Worm (Caenorhabditis elegans) whole organism, young adult: Measurements from ENCODE around the gene lec-12.

Experiments
- D2030.7 ChIP-seq: fragments of 200-800 bp; sonication (Bioruptor generic); IDR thresholded peaks from 2 replicates; pipeline ENCODE4 v1.3.6; 2022; ENCODE audit warnings: missing genetic modification reagents, missing genetic modification characterization, missing compliant biosample characterization
- F33H1.4 ChIP-seq: fragments of 200-800 bp; sonication (Bioruptor generic); IDR thresholded peaks from 2 replicates; pipeline ENCODE4 v1.3.6; 2022; ENCODE audit warnings: missing genetic modification reagents, missing genetic modification characterization, missing compliant biosample characterization
- F37B4.10 ChIP-seq: fragments of 200-800 bp; sonication (Bioruptor generic); IDR thresholded peaks from 2 replicates; pipeline ENCODE4 v1.3.6; 2022; ENCODE audit warnings: missing genetic modification characterization, missing compliant biosample characterization
- F49E8.2 ChIP-seq: sonication (generic microtip); optimal IDR thresholded peaks from 3 replicates; lab custom pipeline; 2017; ENCODE audit warnings: missing genetic modification characterization, mild to moderate bottlenecking, missing compliant biosample characterization, antibody characterized with exemption, moderate library complexity; ENCODE audit not compliant: insufficient read depth
- Y53G8AR.9 ChIP-seq: fragments of 200-800 bp; sonication (Bioruptor generic); conservative IDR thresholded peaks from 2 replicates; pipeline ENCODE4 v1.3.6; 2022; ENCODE audit warnings: missing genetic modification reagents, missing genetic modification characterization, missing compliant biosample characterization
- Y56A3A.18 ChIP-seq: fragments of 200-800 bp; sonication (Bioruptor generic); IDR thresholded peaks from 2 replicates; pipeline ENCODE4 v1.3.6; 2022; ENCODE audit warnings: missing genetic modification reagents, missing genetic modification characterization, missing compliant biosample characterization
- Y67H2A.10 ChIP-seq: fragments of 200-800 bp; sonication (Bioruptor generic); conservative IDR thresholded peaks from 2 replicates; pipeline ENCODE4 v1.3.6; 2022; ENCODE audit warnings: missing genetic modification reagents, missing genetic modification characterization, missing compliant biosample characterization
- atf-7 ChIP-seq: sonication (generic microtip); optimal IDR thresholded peaks from 2 replicates; lab custom pipeline; 2017; ENCODE audit warnings: mild to moderate bottlenecking, missing genetic modification characterization, missing compliant biosample characterization
- attf-3 ChIP-seq: fragments of 200-800 bp; sonication (Bioruptor generic); conservative IDR thresholded peaks from 2 replicates; pipeline ENCODE4 v1.3.6; 2022; ENCODE audit warnings: missing genetic modification reagents, missing genetic modification characterization, missing compliant biosample characterization
- cebp-2 ChIP-seq: fragments of 200-800 bp; sonication (Bioruptor generic); IDR thresholded peaks from 2 replicates; pipeline ENCODE4 v1.3.6; 2022; ENCODE audit warnings: missing genetic modification characterization, missing compliant biosample characterization
- ceh-40 ChIP-seq: fragments of 200-800 bp; sonication (Bioruptor generic); IDR thresholded peaks from 2 replicates; pipeline ENCODE4 v1.3.6; 2022; ENCODE audit warnings: missing genetic modification characterization, missing compliant biosample characterization
- ceh-79 ChIP-seq: sonication (generic microtip); optimal IDR thresholded peaks from 2 replicates; lab custom pipeline; 2017; ENCODE audit warnings: mild to moderate bottlenecking, missing genetic modification characterization, missing compliant biosample characterization
- ceh-91 ChIP-seq: fragments of 200-800 bp; sonication (Bioruptor generic); IDR thresholded peaks from 2 replicates; pipeline ENCODE4 v1.3.6; 2022; ENCODE audit warnings: missing genetic modification reagents, missing genetic modification characterization, missing compliant biosample characterization
- dox-1 ChIP-seq: fragments of 200-800 bp; sonication (Bioruptor generic); IDR thresholded peaks from 2 replicates; pipeline ENCODE4 v1.3.6; 2022; ENCODE audit warnings: missing genetic modification reagents, missing genetic modification characterization, missing compliant biosample characterization
- dpl-1 ChIP-seq: fragments of 150-350 bp; optimal IDR thresholded peaks from 2 replicates; lab custom pipeline; 2014; ENCODE audit warnings: missing biosample characterization, missing genetic modification reagents, missing genetic modification characterization
- efl-1 ChIP-seq: fragments of 150-350 bp; optimal IDR thresholded peaks from 2 replicates; lab custom pipeline; 2014; ENCODE audit warnings: missing biosample characterization, missing genetic modification reagents, missing genetic modification characterization
- egl-44 ChIP-seq: fragments of 200-800 bp; sonication (Bioruptor generic); IDR thresholded peaks from 2 replicates; pipeline ENCODE4 v1.3.6; 2022; ENCODE audit warnings: missing genetic modification reagents, missing genetic modification characterization, missing compliant biosample characterization
- fkh-3 ChIP-seq: sonication (generic microtip); optimal IDR thresholded peaks from 2 replicates; lab custom pipeline; 2016; ENCODE audit warnings: mild to moderate bottlenecking, missing genetic modification characterization, missing compliant biosample characterization
- hsf-1 ChIP-seq: fragments of 200-800 bp; sonication (Bioruptor generic); IDR thresholded peaks from 2 replicates; pipeline ENCODE4 v1.3.6; 2022; ENCODE audit warnings: missing genetic modification reagents, missing genetic modification characterization, missing compliant biosample characterization
- lin-35 ChIP-seq, 3 experiments: fragments of 150-350 bp in 2 of 3; sonication (generic microtip) in 1 of 3; optimal IDR thresholded peaks; 2 replicates each; lab custom pipeline; 2014 to 2018; ENCODE audit warnings: missing biosample characterization in 3 of 3, missing genetic modification characterization in 3 of 3, missing genetic modification reagents in 3 of 3
- lin-54 ChIP-seq: fragments of 200-800 bp; sonication (Bioruptor generic); optimal IDR thresholded peaks from 2 replicates; lab custom pipeline; 2018; ENCODE audit warnings: mild to moderate bottlenecking, missing genetic modification characterization, missing compliant biosample characterization
- lsl-1 ChIP-seq: fragments of 200-800 bp; sonication (Bioruptor generic); optimal IDR thresholded peaks from 2 replicates; lab custom pipeline; 2018; ENCODE audit warnings: mild to moderate bottlenecking, missing genetic modification characterization, moderate library complexity, missing compliant biosample characterization
- lsy-27 ChIP-seq: sonication (generic microtip); optimal IDR thresholded peaks from 2 replicates; lab custom pipeline; 2017; ENCODE audit warnings: missing genetic modification characterization, mild to moderate bottlenecking, missing compliant biosample characterization, antibody characterized with exemption, missing genotype, borderline replicate concordance; ENCODE audit not compliant: insufficient read depth
- madf-10 ChIP-seq: sonication (generic microtip); optimal IDR thresholded peaks from 2 replicates; lab custom pipeline; 2016; ENCODE audit warnings: mild to moderate bottlenecking, missing genetic modification characterization, missing compliant biosample characterization
- madf-6 ChIP-seq: fragments of 200-800 bp; sonication (Bioruptor generic); IDR thresholded peaks from 2 replicates; pipeline ENCODE4 v1.3.6; 2022; ENCODE audit warnings: missing genetic modification reagents, missing genetic modification characterization, missing compliant biosample characterization
- madf-8 ChIP-seq: fragments of 200-800 bp; sonication (Bioruptor generic); conservative IDR thresholded peaks from 2 replicates; pipeline ENCODE4 v1.3.6; 2022; ENCODE audit warnings: missing genetic modification reagents, missing genetic modification characterization, missing compliant biosample characterization
- mcd-1 ChIP-seq: fragments of 200-800 bp; sonication (Bioruptor generic); IDR thresholded peaks from 2 replicates; pipeline ENCODE4 v1.3.6; 2022; ENCODE audit warnings: missing genetic modification reagents, missing genetic modification characterization, missing compliant biosample characterization
- mel-28 ChIP-seq: sonication (generic microtip); optimal IDR thresholded peaks from 2 replicates; lab custom pipeline; 2016; ENCODE audit warnings: borderline replicate concordance, mild to moderate bottlenecking, missing genetic modification characterization, missing compliant biosample characterization
- rec-8 ChIP-seq, 2 experiments: sonication (generic microtip); optimal IDR thresholded peaks; 2 replicates each; lab custom pipeline; 2016; ENCODE audit warnings: mild to moderate bottlenecking in 2 of 2, missing genetic modification characterization in 2 of 2, missing genetic modification reagents in 2 of 2, missing genotype in 2 of 2, missing biosample characterization in 1 of 2, missing compliant biosample characterization in 1 of 2, moderate library complexity in 1 of 2
- rpc-1 ChIP-seq, 2 experiments: fragments of 150-350 bp in 1 of 2; sonication (generic microtip) in 1 of 2; optimal IDR thresholded peaks; 2 replicates each; lab custom pipeline; 2014 to 2018; ENCODE audit warnings: missing biosample characterization in 1 of 2, missing genetic modification characterization in 1 of 2, missing genetic modification reagents in 1 of 2, missing genotype in 1 of 2
- sdz-38 ChIP-seq: sonication (generic microtip); optimal IDR thresholded peaks from 2 replicates; lab custom pipeline; 2016; ENCODE audit warnings: missing genotype, missing genetic modification characterization, missing compliant biosample characterization
- snpc-1.1 ChIP-seq: sonication (generic microtip); optimal IDR thresholded peaks from 2 replicates; lab custom pipeline; 2017; ENCODE audit warnings: missing genetic modification characterization, mild to moderate bottlenecking, missing compliant biosample characterization, antibody characterized with exemption, moderate library complexity, missing genotype, missing genetic modification reagents; ENCODE audit not compliant: insufficient read depth
- snpc-1.3 ChIP-seq: sonication (generic microtip); optimal IDR thresholded peaks from 2 replicates; lab custom pipeline; 2017; ENCODE audit warnings: missing genetic modification characterization, mild to moderate bottlenecking, missing compliant biosample characterization, antibody characterized with exemption, moderate library complexity, missing genotype, missing genetic modification reagents; ENCODE audit not compliant: insufficient read depth
- snpc-4 ChIP-seq, 5 experiments: fragments of 150-350 bp in 1 of 5; sonication (generic microtip) in 4 of 5; optimal IDR thresholded peaks; 2 replicates each; lab custom pipeline; 2014 to 2018; ENCODE audit warnings: missing genetic modification characterization in 5 of 5, missing biosample characterization in 3 of 5, antibody characterized with exemption in 2 of 5, mild to moderate bottlenecking in 2 of 5, missing compliant biosample characterization in 2 of 5, missing genotype in 2 of 5, moderate library complexity in 2 of 5, missing genetic modification reagents in 1 of 5
- somi-1 ChIP-seq: fragments of 200-800 bp; sonication (Bioruptor generic); optimal IDR thresholded peaks from 2 replicates; lab custom pipeline; 2018; ENCODE audit warnings: mild to moderate bottlenecking, missing genetic modification characterization, missing compliant biosample characterization
- tbp1 ChIP-seq: fragments of 200-800 bp; sonication (Bioruptor generic); optimal IDR thresholded peaks from 2 replicates; lab custom pipeline; 2018; ENCODE audit warnings: mild to moderate bottlenecking, missing genetic modification characterization, missing compliant biosample characterization
- unc-130 ChIP-seq: sonication (generic microtip); optimal IDR thresholded peaks from 2 replicates; lab custom pipeline; 2016; ENCODE audit warnings: missing genetic modification reagents, missing genetic modification characterization, missing compliant biosample characterization
- unc-62 ChIP-seq: fragments of 150-350 bp; optimal IDR thresholded peaks from 2 replicates; lab custom pipeline; 2014; ENCODE audit warnings: missing biosample characterization, missing genetic modification reagents, missing genetic modification characterization
- ztf-18 ChIP-seq: sonication (generic microtip); optimal IDR thresholded peaks from 2 replicates; lab custom pipeline; 2016; ENCODE audit warnings: missing genotype, mild to moderate bottlenecking, missing genetic modification characterization, missing compliant biosample characterization
- ztf-22 ChIP-seq: fragments of 200-800 bp; sonication (Bioruptor generic); optimal IDR thresholded peaks from 2 replicates; lab custom pipeline; 2018; ENCODE audit warnings: mild to moderate bottlenecking, missing genetic modification characterization, moderate library complexity, missing compliant biosample characterization
- ztf-28 ChIP-seq: fragments of 200-800 bp; sonication (Bioruptor generic); IDR thresholded peaks from 2 replicates; pipeline ENCODE4 v1.3.6; 2022; ENCODE audit warnings: missing genetic modification reagents, missing genetic modification characterization, missing compliant biosample characterization

lec-12 gene

ce11 chrV:176870-177467, 27.2 kb upstream of the lec-12 start, which contains the start of gene cul-3 (continued):
- no peak for TF ChIP-seq ceh-79 (tag; lab: Kevin White, UChicago)
- TF ChIP-seq mcd-1 (GFP tag; lab: Robert Waterston, UW) = peak; percentile 77
- no peak for TF ChIP-seq rec-8 (tag; optimal IDR thresholded peaks at IDR 0.05; lab: Kevin White, UChicago)
- no peak for TF ChIP-seq atf-7 (tag; lab: Kevin White, UChicago)
- no peak for TF ChIP-seq snpc-4 (GFP tag; optimal IDR thresholded peaks at IDR 0.05; lab: Kevin White, UChicago)
- TF ChIP-seq snpc-4 (tag; optimal IDR thresholded peaks at IDR 0.05; lab: Kevin White, UChicago) = peak in 1 of 4 experiments; percentile 9
- TF ChIP-seq Y56A3A.18 = no peak
- peak; percentile 56 for TF ChIP-seq lin-54
- TF ChIP-seq lsl-1 (GFP tag; lab: Kevin White, UChicago) = peak; percentile 39
- no peak for TF ChIP-seq rpc-1 (optimal IDR thresholded peaks at IDR 0.05; lab: Kevin White, UChicago)
- TF ChIP-seq rpc-1 (tag; optimal IDR thresholded peaks at IDR 0.05; lab: Kevin White, UChicago) = no peak
- TF ChIP-seq cebp-2 (GFP tag; lab: Robert Waterston, UW) = no peak
- no peak for TF ChIP-seq egl-44 (GFP tag; lab: Robert Waterston, UW)
- TF ChIP-seq lin-35 (GFP tag; optimal IDR thresholded peaks at IDR 0.05; lab: Kevin White, UChicago) = peak in 1 of 3 experiments; percentile 24

ce11 chrV:185124-185523, 19.1 kb upstream of the lec-12 start:
- peak; percentile 73 for TF ChIP-seq F33H1.4 (GFP tag; lab: Robert Waterston, UW)
- TF ChIP-seq madf-8 (GFP tag; lab: Robert Waterston, UW) = 0 out of 2 replicates have a peak, but pooled peaks have one; percentile 31
- no peak for TF ChIP-seq madf-10
- TF ChIP-seq lsl-1 (GFP tag; lab: Kevin White, UChicago) = peak; percentile 65
- no peak for TF ChIP-seq lsy-27 (tag; lab: Kevin White, UChicago)
- peak; percentile 21 for TF ChIP-seq efl-1 (GFP tag; lab: Kevin White, UChicago)
- no peak for TF ChIP-seq Y67H2A.10 (GFP tag; lab: Robert Waterston, UW)
- peak; percentile 34; the same call in 1 of the 2 replicates for TF ChIP-seq D2030.7 (GFP tag; lab: Robert Waterston, UW)
- peak; percentile 60 for TF ChIP-seq madf-6 (GFP tag; lab: Robert Waterston, UW)
- TF ChIP-seq ceh-91 (GFP tag; lab: Robert Waterston, UW) = peak; percentile 55; the same call in 1 of the 2 replicates

ce11 chrV:185694-186217, 18.4 kb upstream of the lec-12 start, which contains the start of gene arid-1:
arid-1 (plus strand) TSS chrV:186167.
- peak; percentile 62 for TF ChIP-seq ztf-18 (tag; lab: Kevin White, UChicago)
- peak; percentile 54 for TF ChIP-seq dpl-1 (GFP tag; lab: Kevin White, UChicago)
- no peak for TF ChIP-seq ceh-40 (GFP tag; lab: Robert Waterston, UW)
- 0 out of 2 replicates have a peak, but pooled peaks have one; percentile 9 for TF ChIP-seq hsf-1 (GFP tag; lab: Robert Waterston, UW)
- TF ChIP-seq fkh-3 (tag; lab: Kevin White, UChicago) = no peak
- TF ChIP-seq D2030.7 (GFP tag; lab: Robert Waterston, UW) = peak; percentile 84
- peak; percentile 23 for TF ChIP-seq snpc-1.3 (tag; lab: Kevin White, UChicago)
- TF ChIP-seq unc-130 (GFP tag; lab: Kevin White, UChicago) = peak; percentile 11
- TF ChIP-seq ceh-91 (GFP tag; lab: Robert Waterston, UW) = peak; percentile 58; the same call in 1 of the 2 replicates
- no peak for TF ChIP-seq mel-28 (tag; lab: Kevin White, UChicago)
- TF ChIP-seq F33H1.4 (GFP tag; lab: Robert Waterston, UW) = peak; percentile 62
- TF ChIP-seq ztf-22 (GFP tag; lab: Kevin White, UChicago) = no peak
- peak; percentile 38 for TF ChIP-seq snpc-1.1 (tag; lab: Kevin White, UChicago)
- 0 out of 2 replicates have a peak, but pooled peaks have one; percentile 38 for TF ChIP-seq attf-3 (GFP tag; lab: Robert Waterston, UW)
- TF ChIP-seq madf-10 = peak; percentile 47
- no peak for TF ChIP-seq ztf-28 (GFP tag; lab: Robert Waterston, UW)
- peak; percentile 37 for TF ChIP-seq tbp1 (GFP tag; lab: Kevin White, UChicago)
- TF ChIP-seq sdz-38 = no peak
- no peak; the same call in 1 of the 2 replicates for TF ChIP-seq dox-1 (GFP tag; lab: Robert Waterston, UW)
- TF ChIP-seq F49E8.2 (tag; lab: Kevin White, UChicago) = peak; percentile 32
- TF ChIP-seq unc-62 (GFP tag; lab: Kevin White, UChicago) = no peak
- peak; percentile 53 for TF ChIP-seq lsl-1 (GFP tag; lab: Kevin White, UChicago)
- TF ChIP-seq somi-1 (GFP tag; lab: Kevin White, UChicago) = no peak
- no peak for TF ChIP-seq F37B4.10 (GFP tag; lab: Robert Waterston, UW)
- no peak for TF ChIP-seq Y53G8AR.9
